Fruit fly (Drosophila melanogaster) ovary, adult (tissue): ENCODE measurements around the gene yem.

Experiments used
- CG17801 ChIP-seq: fragments of 200-800 bp; optimal IDR thresholded peaks from 2 replicates; lab custom pipeline; 2019; ENCODE audit warnings: missing biosample characterization, mild to moderate bottlenecking, missing genetic modification characterization, moderate library complexity; ENCODE audit not compliant: partially characterized antibody

yem gene

dm6 chr3R:29087926-29088487 lies 34.7 kb downstream of the yem start:
- no peak for TF ChIP-seq CG17801 (GFP tag; lab: Kevin White, UChicago)

- no peak for TF ChIP-seq CG17801 (GFP tag; lab: Kevin White, UChicago)
Measured at dm6 chr3R:29087302-29087782, 35.3 kb downstream of the yem start.

dm6 chr3R:29086896-29087295 lies 35.8 kb downstream of the yem start:
- TF ChIP-seq CG17801 (GFP tag; lab: Kevin White, UChicago), result no peak

dm6 chr3R:29083459-29084457 lies 38.9 kb downstream of the yem start:
- no peak for TF ChIP-seq CG17801 (GFP tag; lab: Kevin White, UChicago)

- no peak for TF ChIP-seq CG17801 (GFP tag; lab: Kevin White, UChicago)
Measured at dm6 chr3R:29082511-29083296, 40.0 kb downstream of the yem start.

dm6 chr3R:29082034-29082433 lies 40.6 kb downstream of the yem start:
- TF ChIP-seq CG17801 (GFP tag; lab: Kevin White, UChicago), result no peak

dm6 chr3R:29077572-29077971 lies 45.1 kb downstream of the yem start:
- no peak for TF ChIP-seq CG17801 (GFP tag; lab: Kevin White, UChicago)

dm6 chr3R:29076609-29077008 lies 46.1 kb downstream of the yem start:
- peak; percentile 7 for TF ChIP-seq CG17801 (GFP tag; lab: Kevin White, UChicago)

dm6 chr3R:29075631-29076398 lies 46.9 kb downstream of the yem start:
- TF ChIP-seq CG17801 (GFP tag; lab: Kevin White, UChicago), result no peak

- peak; percentile 9 for TF ChIP-seq CG17801 (GFP tag; lab: Kevin White, UChicago)
Measured at dm6 chr3R:29074001-29074609, 48.6 kb downstream of the yem start.

- TF ChIP-seq CG17801 (GFP tag; lab: Kevin White, UChicago), result no peak
Measured at dm6 chr3R:29072834-29073233, 49.8 kb downstream of the yem start.

dm6 chr3R:29071141-29071540 lies 51.5 kb downstream of the yem start:
- TF ChIP-seq CG17801 (GFP tag; lab: Kevin White, UChicago), result no peak

dm6 chr3R:29069208-29070072 lies 53.2 kb downstream of the yem start:
- TF ChIP-seq CG17801 (GFP tag; lab: Kevin White, UChicago), result no peak
